Fruit fly (Drosophila melanogaster): ENCODE data around the gene Ect3.

DNA sequence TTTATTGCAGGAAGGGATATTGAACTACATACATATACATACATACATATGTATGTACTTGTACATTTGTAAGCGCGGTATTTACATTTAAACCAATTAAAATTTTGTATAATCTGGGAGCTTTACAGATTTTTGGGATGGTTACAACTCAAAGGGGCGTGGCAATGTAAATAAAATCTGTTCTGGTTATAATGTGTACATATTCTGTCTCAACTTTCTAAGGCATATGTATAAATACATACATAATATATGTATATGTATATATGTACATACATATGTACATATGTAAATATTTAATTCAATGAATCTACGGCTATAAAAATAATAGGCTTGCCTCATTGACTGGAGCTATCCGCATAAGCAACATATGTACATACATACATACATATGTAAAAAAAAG lies 41.7 kb upstream of the Ect3 start:
- TF ChIP-seq bcd (GFP tag; optimal IDR thresholded peaks at IDR 0.05) (no peak), Blimp-1 (GFP tag; optimal IDR thresholded peaks at IDR 0.05) (no peak)

Measured in whole organism, embryonic.